Fruit fly (Drosophila melanogaster) whole organism, embryonic: ENCODE measurements around the gene spz5.

ENCODE experiments used
- Aef1 ChIP-seq: fragments of 200-800 bp; sonication (Bioruptor generic); IDR thresholded peaks from 3 replicates; pipeline ENCODE4 v1.3.6; 2022; ENCODE audit warnings: missing biosample characterization, missing genetic modification characterization
- Atf6 ChIP-seq: fragments of 200-800 bp; sonication (Bioruptor generic); IDR thresholded peaks from 2 replicates; pipeline ENCODE4 v1.3.6; 2022; ENCODE audit warnings: missing biosample characterization, missing genetic modification characterization
- Bgb ChIP-seq: fragments of 200-800 bp; sonication (Bioruptor generic); IDR thresholded peaks from 2 replicates; pipeline ENCODE4 v1.3.6; 2022; ENCODE audit warnings: missing biosample characterization, missing genetic modification characterization; ENCODE audit not compliant: partially characterized antibody
- CG10366 ChIP-seq: fragments of 200-800 bp; sonication (Bioruptor generic); IDR thresholded peaks from 2 replicates; pipeline ENCODE4 v1.3.6; 2022; ENCODE audit warnings: missing biosample characterization, missing genetic modification characterization
- CG10543 ChIP-seq: fragments of 200-800 bp; sonication (Bioruptor generic); optimal IDR thresholded peaks from 3 replicates; lab custom pipeline; 2017; ENCODE audit warnings: missing biosample characterization, mild to moderate bottlenecking, missing genetic modification characterization, moderate library complexity
- CG10979 ChIP-seq: fragments of 200-800 bp; sonication (Bioruptor generic); optimal IDR thresholded peaks from 2 replicates; lab custom pipeline; 2018; ENCODE audit warnings: missing biosample characterization, mild to moderate bottlenecking, missing genetic modification characterization, moderate library complexity
- CG11696 ChIP-seq: fragments of 200-800 bp; sonication (Bioruptor generic); IDR thresholded peaks from 2 replicates; pipeline ENCODE4 v1.3.6; 2022; ENCODE audit warnings: missing biosample characterization, missing genetic modification characterization
- CG12155 ChIP-seq: fragments of 200-800 bp; sonication (Bioruptor generic); optimal IDR thresholded peaks from 3 replicates; lab custom pipeline; 2016; ENCODE audit warnings: missing biosample characterization, missing genetic modification characterization
- CG12769 ChIP-seq: fragments of 200-800 bp; sonication (Bioruptor generic); optimal IDR thresholded peaks from 2 replicates; lab custom pipeline; 2019; ENCODE audit warnings: missing biosample characterization, mild to moderate bottlenecking, missing genetic modification characterization, moderate library complexity
- CG14441 ChIP-seq: fragments of 200-800 bp; sonication (Bioruptor generic); IDR thresholded peaks from 2 replicates; pipeline ENCODE4 v1.3.6; 2022; ENCODE audit warnings: missing biosample characterization, missing genetic modification characterization
- CG14710 ChIP-seq: fragments of 200-800 bp; sonication (Bioruptor generic); optimal IDR thresholded peaks from 3 replicates; lab custom pipeline; 2019; ENCODE audit warnings: missing biosample characterization, mild to moderate bottlenecking, missing genetic modification characterization, moderate library complexity
- CG15514 ChIP-seq: fragments of 200-800 bp; sonication (Bioruptor generic); optimal IDR thresholded peaks from 3 replicates; lab custom pipeline; 2017; ENCODE audit warnings: missing biosample characterization, missing genetic modification characterization, mild to moderate bottlenecking, moderate library complexity, missing genetic modification reagents
- CG18011 ChIP-seq: fragments of 200-800 bp; sonication (Bioruptor generic); optimal IDR thresholded peaks from 2 replicates; lab custom pipeline; 2017; ENCODE audit warnings: missing biosample characterization, missing genetic modification characterization, mild to moderate bottlenecking, moderate library complexity, missing genotype
- CG3281 ChIP-seq: fragments of 200-800 bp; sonication (Bioruptor generic); optimal IDR thresholded peaks from 3 replicates; lab custom pipeline; 2017; ENCODE audit warnings: missing biosample characterization, mild to moderate bottlenecking, missing genetic modification characterization
- CG4617 ChIP-seq: fragments of 200-800 bp; sonication (Bioruptor generic); optimal IDR thresholded peaks from 3 replicates; lab custom pipeline; 2016; ENCODE audit warnings: missing biosample characterization, missing genetic modification characterization, borderline replicate concordance
- CG6689 ChIP-seq: fragments of 200-800 bp; sonication (Bioruptor generic); IDR thresholded peaks from 2 replicates; pipeline ENCODE4 v1.3.6; 2022; ENCODE audit warnings: missing biosample characterization, missing genetic modification characterization
- CG7556 ChIP-seq: fragments of 200-800 bp; sonication (Bioruptor generic); optimal IDR thresholded peaks from 2 replicates; lab custom pipeline; 2017; ENCODE audit warnings: missing biosample characterization, mild to moderate bottlenecking, missing genetic modification characterization
- CG7786 ChIP-seq: fragments of 200-800 bp; sonication (Bioruptor generic); optimal IDR thresholded peaks from 2 replicates; lab custom pipeline; 2016; ENCODE audit warnings: missing biosample characterization, missing genetic modification characterization
- CTCF ChIP-seq: fragments of 200-800 bp; sonication (Bioruptor generic); optimal IDR thresholded peaks from 2 replicates; lab custom pipeline; 2017; ENCODE audit warnings: missing biosample characterization, mild to moderate bottlenecking, missing genetic modification characterization, moderate library complexity
- D19A ChIP-seq: fragments of 200-800 bp; optimal IDR thresholded peaks from 3 replicates; lab custom pipeline; 2019; ENCODE audit warnings: missing biosample characterization, mild to moderate bottlenecking, missing genetic modification characterization, moderate library complexity
- Dek ChIP-seq: fragments of 200-800 bp; sonication (Bioruptor generic); optimal IDR thresholded peaks from 3 replicates; lab custom pipeline; 2019; ENCODE audit warnings: missing biosample characterization, mild to moderate bottlenecking, missing genetic modification characterization, moderate library complexity
- GATAe ChIP-seq: fragments of 200-800 bp; sonication (Bioruptor generic); conservative IDR thresholded peaks from 2 replicates; pipeline ENCODE4 v1.3.6; 2022; ENCODE audit warnings: missing biosample characterization, missing genetic modification characterization
- H15 ChIP-seq: fragments of 200-800 bp; sonication (Bioruptor generic); IDR thresholded peaks from 3 replicates; pipeline ENCODE4 v1.3.6; 2022; ENCODE audit warnings: missing biosample characterization, missing genetic modification characterization
- HLH4C ChIP-seq: fragments of 200-800 bp; sonication (Bioruptor generic); IDR thresholded peaks from 3 replicates; pipeline ENCODE4 v1.3.6; 2022; ENCODE audit warnings: missing biosample characterization, missing genetic modification characterization; ENCODE audit not compliant: partially characterized antibody
- HmgZ ChIP-seq: fragments of 200-800 bp; sonication (Bioruptor generic); optimal IDR thresholded peaks from 2 replicates; lab custom pipeline; 2018; ENCODE audit warnings: missing biosample characterization, mild to moderate bottlenecking, missing genetic modification characterization
- Hr51 ChIP-seq, 2 experiments: fragments of 200-800 bp; sonication (Bioruptor generic); optimal IDR thresholded peaks; 2 replicates in 1 of 2; 3 replicates in 1 of 2; lab custom pipeline; 2016 to 2018; ENCODE audit warnings: missing biosample characterization in 2 of 2, missing genetic modification characterization in 2 of 2, mild to moderate bottlenecking in 1 of 2, moderate library complexity in 1 of 2
- Med ChIP-seq: fragments of 200-800 bp; sonication (Bioruptor generic); peaks from one replicate; lab custom pipeline; 2016; ENCODE audit warnings: missing biosample characterization, missing genetic modification characterization, mild to moderate bottlenecking, inconsistent platforms, moderate library complexity
- NFAT ChIP-seq: fragments of 200-800 bp; sonication (Bioruptor generic); IDR thresholded peaks from 2 replicates; pipeline ENCODE4 v1.3.6; 2022; ENCODE audit warnings: missing biosample characterization, missing genetic modification characterization
- Nf-YB ChIP-seq: fragments of 200-800 bp; sonication (Bioruptor generic); optimal IDR thresholded peaks from 3 replicates; lab custom pipeline; 2019; ENCODE audit warnings: missing biosample characterization, mild to moderate bottlenecking, missing genetic modification characterization, moderate library complexity
- Ptx1 ChIP-seq: fragments of 200-800 bp; sonication (Bioruptor generic); IDR thresholded peaks from 2 replicates; pipeline ENCODE4 v1.3.6; 2022; ENCODE audit warnings: missing biosample characterization, missing genetic modification characterization
- Ssrp ChIP-seq: fragments of 200-800 bp; sonication (Bioruptor generic); optimal IDR thresholded peaks from 2 replicates; lab custom pipeline; 2018; ENCODE audit warnings: missing biosample characterization, mild to moderate bottlenecking, missing genetic modification characterization, moderate library complexity
- ara ChIP-seq: fragments of 200-800 bp; sonication (Bioruptor generic); IDR thresholded peaks from 2 replicates; pipeline ENCODE4 v1.3.6; 2022; ENCODE audit warnings: missing biosample characterization, missing genetic modification characterization
- btn ChIP-seq: fragments of 200-800 bp; sonication (Bioruptor generic); optimal IDR thresholded peaks from 2 replicates; lab custom pipeline; 2016; ENCODE audit warnings: missing biosample characterization, missing genetic modification characterization
- eyg ChIP-seq: fragments of 200-800 bp; sonication (Bioruptor generic); optimal IDR thresholded peaks from 3 replicates; lab custom pipeline; 2016; ENCODE audit warnings: missing biosample characterization, missing genetic modification characterization
- gro ChIP-seq: fragments of 200-800 bp; sonication (Bioruptor generic); optimal IDR thresholded peaks from 2 replicates; lab custom pipeline; 2016; ENCODE audit warnings: missing biosample characterization, missing genetic modification characterization
- jumu ChIP-seq: fragments of 200-800 bp; sonication (Bioruptor generic); optimal IDR thresholded peaks from 3 replicates; lab custom pipeline; 2016; ENCODE audit warnings: missing biosample characterization, missing genetic modification characterization
- pan ChIP-seq, 4 experiments: fragments of >200 bp in 3 of 4; fragments of 200-800 bp in 1 of 4; sonication (Bioruptor generic) in 1 of 4; optimal IDR thresholded peaks in 3 of 4; IDR thresholded peaks in 1 of 4; 2 replicates each; pipeline versions ENCODE4 v1.3.6 to Lab custom; 2017 to 2022; ENCODE audit warnings: missing biosample characterization in 2 of 4, missing genetic modification characterization in 2 of 4, mixed read lengths in 1 of 4
- prd ChIP-seq, 3 experiments: fragments of >200 bp in 2 of 3; fragments of 200-800 bp in 1 of 3; sonication (Bioruptor generic) in 1 of 3; optimal IDR thresholded peaks in 2 of 3; IDR thresholded peaks in 1 of 3; 2 replicates in 2 of 3; 3 replicates in 1 of 3; pipeline versions ENCODE4 v1.3.6 to Lab custom; 2017 to 2022; ENCODE audit warnings: missing biosample characterization in 1 of 3, missing genetic modification characterization in 1 of 3
- ranshi ChIP-seq: fragments of 200-800 bp; sonication (Bioruptor generic); IDR thresholded peaks from 2 replicates; pipeline ENCODE4 v1.3.6; 2022; ENCODE audit warnings: missing biosample characterization, missing genetic modification characterization
- row ChIP-seq: fragments of 200-800 bp; sonication (Bioruptor generic); IDR thresholded peaks from 3 replicates; pipeline ENCODE4 v1.3.6; 2022; ENCODE audit warnings: missing biosample characterization, missing genetic modification characterization
- sens ChIP-seq: fragments of 200-800 bp; sonication (Bioruptor generic); peaks from one replicate; lab custom pipeline; 2016; ENCODE audit warnings: missing biosample characterization, missing genetic modification characterization
- sim ChIP-seq: fragments of 200-800 bp; sonication (Bioruptor generic); IDR thresholded peaks from 2 replicates; pipeline ENCODE4 v1.3.6; 2022; ENCODE audit warnings: missing biosample characterization, missing genetic modification characterization
- sima ChIP-seq: fragments of 200-800 bp; sonication (Bioruptor generic); optimal IDR thresholded peaks from 2 replicates; lab custom pipeline; 2016; ENCODE audit warnings: missing biosample characterization, missing genetic modification characterization
- sisA ChIP-seq: fragments of 200-800 bp; sonication (Bioruptor generic); IDR thresholded peaks from 2 replicates; pipeline ENCODE4 v1.3.6; 2022; ENCODE audit warnings: missing biosample characterization, missing genetic modification characterization
- ssp ChIP-seq: fragments of 200-800 bp; sonication (Bioruptor generic); IDR thresholded peaks from 2 replicates; pipeline ENCODE4 v1.3.6; 2022; ENCODE audit warnings: missing biosample characterization, missing genetic modification characterization
- sug ChIP-seq: fragments of 200-800 bp; optimal IDR thresholded peaks from 2 replicates; lab custom pipeline; 2019; ENCODE audit warnings: missing biosample characterization, mild to moderate bottlenecking, missing genetic modification characterization, moderate library complexity
- tgo ChIP-seq: fragments of 200-800 bp; sonication (Bioruptor generic); IDR thresholded peaks from 3 replicates; pipeline ENCODE4 v1.3.6; 2022; ENCODE audit warnings: missing biosample characterization, missing genetic modification characterization
- trem ChIP-seq: fragments of 200-800 bp; optimal IDR thresholded peaks from 3 replicates; lab custom pipeline; 2019; ENCODE audit warnings: missing biosample characterization, mild to moderate bottlenecking, missing genetic modification characterization, moderate library complexity
- unpg ChIP-seq: fragments of 200-800 bp; sonication (Bioruptor generic); optimal IDR thresholded peaks from 3 replicates; lab custom pipeline; 2018; ENCODE audit warnings: missing biosample characterization, mild to moderate bottlenecking, missing genetic modification characterization, moderate library complexity
- vvl ChIP-seq: fragments of 200-800 bp; sonication (Bioruptor generic); IDR thresholded peaks from 2 replicates; pipeline ENCODE4 v1.3.6; 2022; ENCODE audit warnings: missing biosample characterization, missing genetic modification characterization

The spz5 gene

dm6 chr3L:2850966-2851365, 41.0 kb downstream of the spz5 start (continued):
- TF ChIP-seq Med (peak; percentile 94), CG10366 (GFP tag; lab: Robert Waterston, UW) (no peak), sug (tag; lab: Kevin White, UChicago) (no peak), Bgb (GFP tag; lab: Robert Waterston, UW) (no peak), Atf6 (peak; percentile 51), CG10543 (GFP tag; lab: Kevin White, UChicago) (no peak), CG7786 (GFP tag; lab: Kevin White, UChicago) (peak; percentile 4), CG18011 (GFP tag; lab: Kevin White, UChicago) (no peak), D19A (no peak), CG10979 (tag; lab: Kevin White, UChicago) (peak; percentile 37), tgo (GFP tag; lab: Robert Waterston, UW) (peak; percentile 48; the same call in 2 of the 3 replicates), trem (tag; lab: Kevin White, UChicago) (peak; percentile 10), unpg (GFP tag; lab: Kevin White, UChicago) (peak; percentile 51), gro (GFP tag; lab: Kevin White, UChicago) (peak; percentile 18), jumu (GFP tag; lab: Kevin White, UChicago) (peak; percentile 42), CG12155 (GFP tag; lab: Kevin White, UChicago) (peak; percentile 4), Ptx1 (0 out of 2 replicates have a peak, but pooled peaks have one; percentile 26), CG11696 (GFP tag; lab: Robert Waterston, UW) (no peak), CTCF (GFP tag; lab: Kevin White, UChicago) (no peak), row (GFP tag; lab: Robert Waterston, UW) (peak; percentile 67), HLH4C (GFP tag; lab: Robert Waterston, UW) (no peak), CG14441 (peak; percentile 17; the same call in 1 of the 2 replicates), ranshi (GFP tag; lab: Robert Waterston, UW) (0 out of 2 replicates have a peak, but pooled peaks have one; percentile 19), pan (optimal IDR thresholded peaks at IDR 0.05; lab: Kevin White, UChicago) (no peak), pan (GFP tag; optimal IDR thresholded peaks at IDR 0.05 in 1 of 2, IDR thresholded peaks at IDR 0.05 in 1 of 2) (peak in 1 of 2 experiments; percentile 38), H15 (GFP tag; lab: Robert Waterston, UW) (no peak), Nf-YB (GFP tag; lab: Kevin White, UChicago) (no peak), ara (GFP tag; lab: Robert Waterston, UW) (no peak; the same call in 1 of the 2 replicates), CG6689 (GFP tag; lab: Robert Waterston, UW) (0 out of 2 replicates have a peak, but pooled peaks have one; percentile 31), GATAe (GFP tag; lab: Robert Waterston, UW) (no peak), Ssrp (peak; percentile 24), CG7556 (GFP tag; lab: Kevin White, UChicago) (peak; percentile 46), Hr51 (GFP tag; optimal IDR thresholded peaks at IDR 0.05; lab: Kevin White, UChicago) (peak in 1 of 2 experiments; percentile 42), HmgZ (peak; percentile 4), vvl (GFP tag; lab: Robert Waterston, UW) (peak; percentile 56; the same call in 1 of the 2 replicates), Aef1 (GFP tag; lab: Robert Waterston, UW) (peak; percentile 31; the same call in 2 of the 3 replicates), prd (optimal IDR thresholded peaks at IDR 0.05; lab: Kevin White, UChicago) (no peak), prd (GFP tag; IDR thresholded peaks at IDR 0.05; lab: Robert Waterston, UW) (peak; percentile 40; the same call in 1 of the 3 replicates), CG3281 (GFP tag; lab: Kevin White, UChicago) (peak; percentile 7), CG14710 (tag; lab: Kevin White, UChicago) (no peak), sim (GFP tag; lab: Robert Waterston, UW) (0 out of 2 replicates have a peak, but pooled peaks have one; percentile 22), NFAT (GFP tag; lab: Robert Waterston, UW) (no peak), ssp (GFP tag; lab: Robert Waterston, UW) (no peak), CG4617 (GFP tag; lab: Kevin White, UChicago) (no peak), Dek (tag; lab: Kevin White, UChicago) (peak; percentile 2), CG12769 (tag; lab: Kevin White, UChicago) (peak; percentile 42), sima (GFP tag; lab: Kevin White, UChicago) (no peak), sens (peak; percentile 71), eyg (GFP tag; lab: Kevin White, UChicago) (no peak), sisA (GFP tag; lab: Robert Waterston, UW) (peak; percentile 43), CG15514 (GFP tag; lab: Kevin White, UChicago) (no peak), btn (GFP tag; lab: Kevin White, UChicago) (peak; percentile 28)
